Worm (Caenorhabditis elegans) whole organism, young adult: ENCODE results near the gene C31B8.1.
"Not testable (repeated sequence)": the region's sequence is repeated elsewhere in the genome, so short reads cannot be mapped to it uniquely, and the experiment has no call there.

Source experiments
- C06A6.2 ChIP-seq: fragments of 200-800 bp; sonication (Bioruptor generic); conservative IDR thresholded peaks from 2 replicates; pipeline ENCODE4 v1.3.6; 2022; ENCODE audit warnings: missing genetic modification characterization, missing compliant biosample characterization
- C17E4.6 ChIP-seq: fragments of 200-800 bp; sonication (Bioruptor generic); IDR thresholded peaks from 2 replicates; pipeline ENCODE4 v1.3.6; 2022; ENCODE audit warnings: missing genetic modification reagents, missing genetic modification characterization, missing compliant biosample characterization
- D2030.7 ChIP-seq: fragments of 200-800 bp; sonication (Bioruptor generic); IDR thresholded peaks from 2 replicates; pipeline ENCODE4 v1.3.6; 2022; ENCODE audit warnings: missing genetic modification reagents, missing genetic modification characterization, missing compliant biosample characterization
- F22D6.2 ChIP-seq: sonication (generic microtip); optimal IDR thresholded peaks from 2 replicates; lab custom pipeline; 2016; ENCODE audit warnings: mild to moderate bottlenecking, missing genetic modification characterization, missing compliant biosample characterization
- F23B12.7 ChIP-seq: sonication (generic microtip); optimal IDR thresholded peaks from 2 replicates; lab custom pipeline; 2017; ENCODE audit warnings: missing genetic modification characterization, mild to moderate bottlenecking, missing compliant biosample characterization, antibody characterized with exemption, moderate library complexity; ENCODE audit not compliant: insufficient read depth
- F39B2.1 ChIP-seq: fragments of 200-800 bp; sonication (Bioruptor generic); IDR thresholded peaks from 2 replicates; pipeline ENCODE4 v1.3.6; 2022; ENCODE audit warnings: missing genetic modification reagents, missing genetic modification characterization, missing compliant biosample characterization
- F52B5.7 ChIP-seq: sonication (generic microtip); optimal IDR thresholded peaks from 2 replicates; lab custom pipeline; 2016; ENCODE audit warnings: mild to moderate bottlenecking, missing genetic modification characterization, missing compliant biosample characterization
- ama-1 ChIP-seq, 3 experiments: fragments of 150-350 bp in 1 of 3; sonication (generic microtip) in 2 of 3; optimal IDR thresholded peaks; 2 replicates each; lab custom pipeline; 2014 to 2018; ENCODE audit warnings: missing biosample characterization in 2 of 3, missing genetic modification characterization in 2 of 3, missing genetic modification reagents in 2 of 3
- aptf-3 ChIP-seq: fragments of 200-800 bp; sonication (Bioruptor generic); IDR thresholded peaks from 2 replicates; pipeline ENCODE4 v1.3.6; 2022; ENCODE audit warnings: missing genetic modification characterization, missing compliant biosample characterization
- atf-7 ChIP-seq: sonication (generic microtip); optimal IDR thresholded peaks from 2 replicates; lab custom pipeline; 2017; ENCODE audit warnings: mild to moderate bottlenecking, missing genetic modification characterization, missing compliant biosample characterization
- attf-3 ChIP-seq: fragments of 200-800 bp; sonication (Bioruptor generic); conservative IDR thresholded peaks from 2 replicates; pipeline ENCODE4 v1.3.6; 2022; ENCODE audit warnings: missing genetic modification reagents, missing genetic modification characterization, missing compliant biosample characterization
- attf-6 ChIP-seq: fragments of 200-800 bp; sonication (Bioruptor generic); IDR thresholded peaks from 2 replicates; pipeline ENCODE4 v1.3.6; 2022; ENCODE audit warnings: missing genetic modification reagents, missing genetic modification characterization, missing compliant biosample characterization
- ceh-100 ChIP-seq: fragments of 200-800 bp; sonication (Bioruptor generic); IDR thresholded peaks from 2 replicates; pipeline ENCODE4 v1.3.6; 2022; ENCODE audit warnings: missing genetic modification reagents, missing genetic modification characterization, missing compliant biosample characterization
- ceh-27 ChIP-seq: fragments of 200-800 bp; sonication (Bioruptor generic); optimal IDR thresholded peaks from 2 replicates; lab custom pipeline; 2018; ENCODE audit warnings: mild to moderate bottlenecking, missing genetic modification characterization, moderate library complexity, missing compliant biosample characterization
- ceh-91 ChIP-seq: fragments of 200-800 bp; sonication (Bioruptor generic); IDR thresholded peaks from 2 replicates; pipeline ENCODE4 v1.3.6; 2022; ENCODE audit warnings: missing genetic modification reagents, missing genetic modification characterization, missing compliant biosample characterization
- efl-1 ChIP-seq: fragments of 150-350 bp; optimal IDR thresholded peaks from 2 replicates; lab custom pipeline; 2014; ENCODE audit warnings: missing biosample characterization, missing genetic modification reagents, missing genetic modification characterization
- egl-18 ChIP-seq: fragments of 200-800 bp; sonication (Bioruptor generic); IDR thresholded peaks from 2 replicates; pipeline ENCODE4 v1.3.6; 2022; ENCODE audit warnings: missing genetic modification reagents, missing genetic modification characterization, missing compliant biosample characterization
- ets-4 ChIP-seq: fragments of 200-800 bp; sonication (Bioruptor generic); optimal IDR thresholded peaks from 2 replicates; lab custom pipeline; 2018; ENCODE audit warnings: mild to moderate bottlenecking, missing genetic modification characterization, missing compliant biosample characterization
- gei-17 ChIP-seq: fragments of 200-800 bp; sonication (Bioruptor generic); optimal IDR thresholded peaks from 2 replicates; lab custom pipeline; 2018; ENCODE audit warnings: mild to moderate bottlenecking, missing genetic modification characterization, missing compliant biosample characterization
- him-1 ChIP-seq: sonication (generic microtip); optimal IDR thresholded peaks from 2 replicates; lab custom pipeline; 2016; ENCODE audit warnings: missing genotype, missing genetic modification reagents, missing genetic modification characterization, missing compliant biosample characterization
- hlh-12 ChIP-seq: sonication (generic microtip); optimal IDR thresholded peaks from 2 replicates; lab custom pipeline; 2016; ENCODE audit warnings: missing genetic modification characterization, missing compliant biosample characterization
- let-607 ChIP-seq, 2 experiments: fragments of 200-800 bp in 1 of 2; sonication (Bioruptor generic) in 1 of 2; sonication (generic microtip) in 1 of 2; optimal IDR thresholded peaks; 2 replicates each; lab custom pipeline; 2016 to 2018; ENCODE audit warnings: mild to moderate bottlenecking in 2 of 2, missing compliant biosample characterization in 2 of 2, missing genetic modification characterization in 2 of 2, moderate library complexity in 2 of 2, missing genotype in 1 of 2
- lin-26 ChIP-seq: fragments of 200-800 bp; sonication (Bioruptor generic); IDR thresholded peaks from 2 replicates; pipeline ENCODE4 v1.3.6; 2022; ENCODE audit warnings: missing genetic modification reagents, missing genetic modification characterization, missing compliant biosample characterization
- lin-54 ChIP-seq: fragments of 200-800 bp; sonication (Bioruptor generic); optimal IDR thresholded peaks from 2 replicates; lab custom pipeline; 2018; ENCODE audit warnings: mild to moderate bottlenecking, missing genetic modification characterization, missing compliant biosample characterization
- mxl-1 ChIP-seq: sonication (generic microtip); optimal IDR thresholded peaks from 2 replicates; lab custom pipeline; 2016; ENCODE audit warnings: missing genetic modification characterization, missing compliant biosample characterization
- nfya-1 ChIP-seq: sonication (generic microtip); optimal IDR thresholded peaks from 2 replicates; lab custom pipeline; 2017; ENCODE audit warnings: antibody characterized with exemption, missing compliant biosample characterization, missing genetic modification characterization, borderline replicate concordance; ENCODE audit not compliant: insufficient read depth
- nfyb-1 ChIP-seq: fragments of 200-800 bp; sonication (Bioruptor generic); IDR thresholded peaks from 2 replicates; pipeline ENCODE4 v1.3.6; 2022; ENCODE audit warnings: missing genetic modification reagents, missing genetic modification characterization, missing compliant biosample characterization
- pha-4 ChIP-seq: fragments of 150-350 bp; sonication (generic microtip); optimal IDR thresholded peaks from 2 replicates; lab custom pipeline; 2014; ENCODE audit warnings: missing biosample characterization, missing genetic modification reagents, missing genetic modification characterization
- rcor-1 ChIP-seq: fragments of 200-800 bp; sonication (Bioruptor generic); IDR thresholded peaks from 2 replicates; pipeline ENCODE4 v1.3.6; 2022; ENCODE audit warnings: missing genetic modification reagents, missing genetic modification characterization, missing compliant biosample characterization
- rpc-1 ChIP-seq, 2 experiments: fragments of 150-350 bp in 1 of 2; sonication (generic microtip) in 1 of 2; optimal IDR thresholded peaks; 2 replicates each; lab custom pipeline; 2014 to 2018; ENCODE audit warnings: missing biosample characterization in 1 of 2, missing genetic modification characterization in 1 of 2, missing genetic modification reagents in 1 of 2, missing genotype in 1 of 2
- snpc-1.1 ChIP-seq: sonication (generic microtip); optimal IDR thresholded peaks from 2 replicates; lab custom pipeline; 2017; ENCODE audit warnings: missing genetic modification characterization, mild to moderate bottlenecking, missing compliant biosample characterization, antibody characterized with exemption, moderate library complexity, missing genotype, missing genetic modification reagents; ENCODE audit not compliant: insufficient read depth
- somi-1 ChIP-seq: fragments of 200-800 bp; sonication (Bioruptor generic); optimal IDR thresholded peaks from 2 replicates; lab custom pipeline; 2018; ENCODE audit warnings: mild to moderate bottlenecking, missing genetic modification characterization, missing compliant biosample characterization
- tbp1 ChIP-seq: fragments of 200-800 bp; sonication (Bioruptor generic); optimal IDR thresholded peaks from 2 replicates; lab custom pipeline; 2018; ENCODE audit warnings: mild to moderate bottlenecking, missing genetic modification characterization, missing compliant biosample characterization
- tbx-9 ChIP-seq: sonication (generic microtip); optimal IDR thresholded peaks from 2 replicates; lab custom pipeline; 2016; ENCODE audit warnings: borderline replicate concordance, missing genetic modification characterization, inconsistent platforms, missing compliant biosample characterization
- unc-130 ChIP-seq: sonication (generic microtip); optimal IDR thresholded peaks from 2 replicates; lab custom pipeline; 2016; ENCODE audit warnings: missing genetic modification reagents, missing genetic modification characterization, missing compliant biosample characterization
- ztf-22 ChIP-seq: fragments of 200-800 bp; sonication (Bioruptor generic); optimal IDR thresholded peaks from 2 replicates; lab custom pipeline; 2018; ENCODE audit warnings: mild to moderate bottlenecking, missing genetic modification characterization, moderate library complexity, missing compliant biosample characterization
- ztf-28 ChIP-seq: fragments of 200-800 bp; sonication (Bioruptor generic); IDR thresholded peaks from 2 replicates; pipeline ENCODE4 v1.3.6; 2022; ENCODE audit warnings: missing genetic modification reagents, missing genetic modification characterization, missing compliant biosample characterization
- ztf-3 ChIP-seq: fragments of 200-800 bp; sonication (Bioruptor generic); optimal IDR thresholded peaks from 2 replicates; lab custom pipeline; 2018; ENCODE audit warnings: mild to moderate bottlenecking, missing genetic modification characterization, missing compliant biosample characterization

The C31B8.1 gene

ce11 chrV:2945602-2946001 lies 14.2 kb downstream of the C31B8.1 start, which contains the start of gene srh-87:
srh-87 (minus strand) TSS chrV:2945702.
- TF ChIP-seq gei-17 (GFP tag; lab: Kevin White, UChicago) (no peak), ztf-22 (GFP tag; lab: Kevin White, UChicago) (no peak), F39B2.1 (GFP tag; lab: Robert Waterston, UW) (no peak), lin-26 (GFP tag; lab: Robert Waterston, UW) (no peak)

- TF ChIP-seq F22D6.2 (tag; lab: Kevin White, UChicago); pha-4 (tag; lab: Kevin White, UChicago); ceh-27: not testable (repeated sequence)
- TF ChIP-seq, all 124 proteins: peak for 0; not testable (repeated sequence) for 124
Measured at ce11 chrV:2952102-2952501, 20.8 kb downstream of the C31B8.1 start, which contains the start of gene srw-122. srw-122 (minus strand) TSS chrV:2952202.

ce11 chrV:2955342-2955741 lies 24.0 kb downstream of the C31B8.1 start, which contains the start of gene srh-248:
srh-248 (minus strand) TSS chrV:2955442.
- TF ChIP-seq rcor-1 (GFP tag; lab: Robert Waterston, UW); him-1 (tag; lab: Kevin White, UChicago); tbp1 (GFP tag; lab: Kevin White, UChicago): not testable (repeated sequence)

ce11 chrV:2958202-2958601 lies 26.9 kb downstream of the C31B8.1 start, which contains the start of gene srw-142:
srw-142 (minus strand) TSS chrV:2958302.
- TF ChIP-seq ztf-28 (GFP tag; lab: Robert Waterston, UW) (no peak), attf-3 (GFP tag; lab: Robert Waterston, UW) (no peak), mxl-1 (no peak), unc-130 (GFP tag; lab: Kevin White, UChicago) (no peak), ceh-91 (no peak), ceh-100 (GFP tag; lab: Robert Waterston, UW) (no peak), tbp1 (GFP tag; lab: Kevin White, UChicago) (no peak), attf-6 (GFP tag; lab: Robert Waterston, UW) (no peak), nfya-1 (tag; lab: Kevin White, UChicago) (no peak), snpc-1.1 (tag; lab: Kevin White, UChicago) (no peak), C06A6.2 (GFP tag; lab: Robert Waterston, UW) (no peak), efl-1 (GFP tag; lab: Kevin White, UChicago) (no peak), ama-1 (optimal IDR thresholded peaks at IDR 0.05; lab: Kevin White, UChicago) (no peak), ama-1 (GFP tag; optimal IDR thresholded peaks at IDR 0.05; lab: Kevin White, UChicago) (no peak), ets-4 (GFP tag; lab: Kevin White, UChicago) (no peak), tbx-9 (tag; lab: Kevin White, UChicago) (no peak), gei-17 (GFP tag; lab: Kevin White, UChicago) (no peak), aptf-3 (GFP tag; lab: Robert Waterston, UW) (no peak)

- TF ChIP-seq tbp1 (GFP tag; lab: Kevin White, UChicago) (no peak), egl-18 (no peak), nfyb-1 (GFP tag; lab: Robert Waterston, UW) (no peak), D2030.7 (GFP tag; lab: Robert Waterston, UW) (no peak), somi-1 (GFP tag; lab: Kevin White, UChicago) (no peak), rpc-1 (optimal IDR thresholded peaks at IDR 0.05; lab: Kevin White, UChicago) (no peak), rpc-1 (tag; optimal IDR thresholded peaks at IDR 0.05; lab: Kevin White, UChicago) (no peak), hlh-12 (tag; lab: Kevin White, UChicago) (no peak), lin-54 (no peak), F23B12.7 (tag; lab: Kevin White, UChicago) (no peak), mxl-1 (no peak), atf-7 (tag; lab: Kevin White, UChicago) (no peak), F52B5.7 (no peak), ztf-3 (no peak), C17E4.6 (GFP tag; lab: Robert Waterston, UW) (no peak), let-607 (tag; optimal IDR thresholded peaks at IDR 0.05; lab: Kevin White, UChicago) (no peak)
Measured at ce11 chrV:2960894-2961293, 29.5 kb downstream of the C31B8.1 start, which contains the start of gene srw-144. srw-144 (minus strand) TSS chrV:2960994.
